Worm (Caenorhabditis elegans) whole organism, L4 larva: Measurements from ENCODE around the gene pdr-1.

Experiments used
- ceh-20 ChIP-seq: fragments of 200-800 bp; sonication (Bioruptor generic); IDR thresholded peaks from 2 replicates; pipeline ENCODE4 v1.3.6; 2022; ENCODE audit warnings: missing genetic modification reagents, missing genetic modification characterization, missing compliant biosample characterization
- duxl-1 ChIP-seq: sonication (generic microtip); optimal IDR thresholded peaks from 2 replicates; lab custom pipeline; 2016; ENCODE audit warnings: mild to moderate bottlenecking, missing genetic modification characterization, moderate library complexity, missing compliant biosample characterization; ENCODE audit not compliant: poor library complexity
- fkh-10 ChIP-seq: fragments of 150-350 bp; optimal IDR thresholded peaks from 2 replicates; lab custom pipeline; 2014; ENCODE audit warnings: missing biosample characterization, missing genetic modification reagents, missing genetic modification characterization
- fos-1 ChIP-seq: fragments of 150-350 bp; optimal IDR thresholded peaks from 2 replicates; lab custom pipeline; 2014; ENCODE audit warnings: missing biosample characterization, missing genetic modification characterization
- lin-39 ChIP-seq: fragments of 150-350 bp; optimal IDR thresholded peaks from 2 replicates; lab custom pipeline; 2014; ENCODE audit warnings: missing biosample characterization, missing genetic modification reagents, missing genetic modification characterization
- lir-3 ChIP-seq: sonication (generic microtip); optimal IDR thresholded peaks from 2 replicates; lab custom pipeline; 2016; ENCODE audit warnings: mild to moderate bottlenecking, missing genetic modification characterization, missing compliant biosample characterization
- lsy-2 ChIP-seq, 2 experiments: fragments of 150-350 bp in 1 of 2; sonication (generic microtip) in 1 of 2; optimal IDR thresholded peaks; 2 replicates each; lab custom pipeline; 2014 to 2017; ENCODE audit warnings: missing biosample characterization in 2 of 2, missing genetic modification characterization in 2 of 2
- nhr-11 ChIP-seq: fragments of 150-350 bp; optimal IDR thresholded peaks from 2 replicates; lab custom pipeline; 2014; ENCODE audit warnings: missing biosample characterization, missing genetic modification characterization
- pqm-1 ChIP-seq: sonication (generic microtip); optimal IDR thresholded peaks from 2 replicates; lab custom pipeline; 2017; ENCODE audit warnings: missing biosample characterization, missing genetic modification characterization
- saeg-2 ChIP-seq: fragments of 200-800 bp; sonication (Bioruptor generic); IDR thresholded peaks from 2 replicates; pipeline ENCODE4 v1.3.6; 2022; ENCODE audit warnings: missing genetic modification reagents, missing genetic modification characterization, missing compliant biosample characterization
- snpc-1.2 ChIP-seq: fragments of 200-800 bp; sonication (Bioruptor generic); IDR thresholded peaks from 2 replicates; pipeline ENCODE4 v1.3.6; 2022; ENCODE audit warnings: missing genetic modification reagents, missing genetic modification characterization, missing compliant biosample characterization
- snpc-4 ChIP-seq: fragments of 150-350 bp; optimal IDR thresholded peaks from 2 replicates; lab custom pipeline; 2014; ENCODE audit warnings: missing biosample characterization, missing genetic modification characterization
- spr-3 ChIP-seq: fragments of 200-800 bp; sonication (Bioruptor generic); optimal IDR thresholded peaks from 2 replicates; lab custom pipeline; 2018; ENCODE audit warnings: mild to moderate bottlenecking, missing genetic modification characterization, missing compliant biosample characterization
- ztf-11 ChIP-seq: fragments of 150-350 bp; optimal IDR thresholded peaks from 2 replicates; lab custom pipeline; 2014; ENCODE audit warnings: missing biosample characterization, missing genetic modification characterization

DNA sequence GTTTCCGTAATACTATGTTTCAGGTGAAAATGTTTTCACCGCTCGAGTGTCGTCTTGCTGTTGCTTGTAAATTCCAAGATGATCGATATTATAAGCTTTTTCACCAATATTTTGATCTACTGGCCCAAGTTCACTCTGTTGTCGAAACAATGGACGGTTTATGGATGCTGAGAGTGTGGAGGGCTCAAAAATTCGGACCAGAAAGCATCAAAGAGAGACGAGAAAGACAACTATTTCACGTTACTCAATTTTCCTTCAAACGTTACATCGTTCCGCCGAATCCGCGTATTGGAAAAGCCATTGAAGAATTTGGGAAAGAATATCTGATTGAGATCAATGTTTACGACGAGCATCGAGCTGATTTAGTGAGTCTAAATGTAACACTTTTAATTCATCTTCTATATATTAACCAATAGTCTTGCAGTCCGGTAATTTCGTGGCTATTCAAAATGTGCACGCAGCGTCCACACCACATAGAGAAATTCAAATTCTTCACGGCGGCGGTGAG is 8.9 kb downstream of the pdr-1 start, which contains the start of gene pot-3:
- TF ChIP-seq pqm-1 (tag; lab: Kevin White, UChicago) (no peak), lsy-2 (tag; optimal IDR thresholded peaks at IDR 0.05; lab: Kevin White, UChicago) (no peak), duxl-1 (tag; lab: Kevin White, UChicago) (peak; percentile 47), ceh-20 (no peak), lir-3 (tag; lab: Kevin White, UChicago) (no peak), saeg-2 (GFP tag; lab: Robert Waterston, UW) (no peak), spr-3 (GFP tag; lab: Kevin White, UChicago) (no peak), nhr-11 (tag; lab: Kevin White, UChicago) (no peak), snpc-4 (no peak), fos-1 (no peak), ztf-11 (tag; lab: Kevin White, UChicago) (no peak), lin-39 (tag; lab: Kevin White, UChicago) (no peak), fkh-10 (GFP tag; lab: Kevin White, UChicago) (no peak), snpc-1.2 (GFP tag; lab: Robert Waterston, UW) (no peak)
